Worm (Caenorhabditis elegans) whole organism, midembryonic: ENCODE measurements around the gene pitr-1.

Source experiments
- T22C8.4 ChIP-seq: fragments of 200-800 bp; sonication (Bioruptor generic); IDR thresholded peaks from 2 replicates; pipeline ENCODE4 v1.3.6; 2022; ENCODE audit warnings: missing genetic modification characterization, missing compliant biosample characterization
- cog-1 ChIP-seq: sonication (generic microtip); optimal IDR thresholded peaks from 2 replicates; lab custom pipeline; 2016; ENCODE audit warnings: missing genetic modification characterization, missing compliant biosample characterization
- flt-1 ChIP-seq: fragments of 200-800 bp; sonication (Bioruptor generic); IDR thresholded peaks from 2 replicates; pipeline ENCODE4 v1.3.6; 2022; ENCODE audit warnings: missing genetic modification characterization, missing compliant biosample characterization
- klf-2 ChIP-seq: fragments of 200-800 bp; sonication (Bioruptor generic); conservative IDR thresholded peaks from 2 replicates; pipeline ENCODE4 v1.3.6; 2022; ENCODE audit warnings: missing genetic modification reagents, missing genetic modification characterization, missing compliant biosample characterization
- med-1 ChIP-seq: sonication (generic microtip); optimal IDR thresholded peaks from 2 replicates; lab custom pipeline; 2017; ENCODE audit warnings: missing genetic modification characterization, mild to moderate bottlenecking, missing compliant biosample characterization, antibody characterized with exemption, missing genetic modification reagents; ENCODE audit not compliant: insufficient read depth
- ref-1 ChIP-seq: fragments of 200-800 bp; sonication (Bioruptor generic); conservative IDR thresholded peaks from 2 replicates; pipeline ENCODE4 v1.3.6; 2022; ENCODE audit warnings: missing genetic modification reagents, missing genetic modification characterization, missing compliant biosample characterization
- tab-1 ChIP-seq: fragments of 200-800 bp; sonication (Bioruptor generic); IDR thresholded peaks from 2 replicates; pipeline ENCODE4 v1.3.6; 2022; ENCODE audit warnings: missing genetic modification characterization, missing compliant biosample characterization
- ztf-23 ChIP-seq: fragments of 200-800 bp; sonication (Bioruptor generic); IDR thresholded peaks from 2 replicates; pipeline ENCODE4 v1.3.6; 2022; ENCODE audit warnings: missing genetic modification reagents, missing genetic modification characterization, missing compliant biosample characterization
- ztf-29 ChIP-seq: fragments of 200-800 bp; sonication (Bioruptor generic); IDR thresholded peaks from 2 replicates; pipeline ENCODE4 v1.3.6; 2022; ENCODE audit warnings: missing genetic modification reagents, missing genetic modification characterization, missing compliant biosample characterization

pitr-1 gene

DNA sequence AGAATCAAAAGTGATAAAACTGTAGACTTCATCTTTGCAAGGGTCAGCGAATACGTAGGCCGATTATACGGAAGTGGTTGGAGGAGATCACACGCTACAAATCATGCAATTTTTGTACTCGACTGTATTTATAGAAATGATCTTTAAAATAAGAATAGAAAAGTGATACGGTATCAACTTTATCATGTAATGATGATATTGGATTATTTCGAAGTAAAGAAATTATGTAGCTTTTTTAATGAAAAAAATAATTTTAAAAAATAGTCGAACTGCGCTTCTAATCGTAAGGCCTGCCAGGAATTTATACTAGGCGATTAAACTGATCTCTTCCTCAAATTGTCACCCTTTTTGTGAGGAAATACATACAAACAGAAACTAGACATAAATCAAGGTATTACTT lies 40.0 kb downstream of the pitr-1 start, which contains the start of gene B0496.11:
Gene B0496.11 (minus strand): TSS at position 101 of the 400 bp plus-strand sequence.
- TF ChIP-seq cog-1 (tag; lab: Kevin White, UChicago) (no peak), ztf-23 (no peak), ztf-29 (GFP tag; lab: Robert Waterston, UW) (no peak), med-1 (GFP tag; lab: Kevin White, UChicago) (no peak), T22C8.4 (GFP tag; lab: Robert Waterston, UW) (no peak), tab-1 (GFP tag; lab: Robert Waterston, UW) (no peak), ref-1 (GFP tag; lab: Robert Waterston, UW) (no peak), flt-1 (GFP tag; lab: Robert Waterston, UW) (no peak), klf-2 (GFP tag; lab: Robert Waterston, UW) (no peak)

DNA sequence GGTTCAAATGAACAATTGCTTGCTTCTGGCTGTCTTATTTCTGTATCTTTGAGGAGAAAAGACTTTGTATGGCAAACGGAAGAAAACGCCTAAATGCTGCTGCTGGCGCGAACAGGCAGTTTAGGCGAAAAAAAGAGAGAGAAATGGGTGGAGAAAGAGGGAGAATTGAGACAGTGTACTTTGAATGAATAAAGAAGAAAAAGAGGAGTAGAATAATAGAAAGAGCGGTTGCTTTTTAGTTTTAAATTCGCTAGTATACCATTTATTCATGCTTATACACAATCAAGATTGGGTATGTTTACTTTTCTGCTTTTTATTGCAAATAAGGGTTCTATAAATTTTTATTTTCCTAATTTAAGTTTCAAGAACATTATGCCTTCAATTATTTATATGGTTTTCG lies 45.5 kb downstream of the pitr-1 start:
- TF ChIP-seq cog-1 (tag; lab: Kevin White, UChicago) (no peak), ztf-29 (GFP tag; lab: Robert Waterston, UW) (no peak), ref-1 (GFP tag; lab: Robert Waterston, UW) (no peak), tab-1 (GFP tag; lab: Robert Waterston, UW) (no peak), med-1 (GFP tag; lab: Kevin White, UChicago) (no peak), T22C8.4 (GFP tag; lab: Robert Waterston, UW) (no peak), flt-1 (GFP tag; lab: Robert Waterston, UW) (no peak), klf-2 (GFP tag; lab: Robert Waterston, UW) (no peak), ztf-23 (no peak)

DNA sequence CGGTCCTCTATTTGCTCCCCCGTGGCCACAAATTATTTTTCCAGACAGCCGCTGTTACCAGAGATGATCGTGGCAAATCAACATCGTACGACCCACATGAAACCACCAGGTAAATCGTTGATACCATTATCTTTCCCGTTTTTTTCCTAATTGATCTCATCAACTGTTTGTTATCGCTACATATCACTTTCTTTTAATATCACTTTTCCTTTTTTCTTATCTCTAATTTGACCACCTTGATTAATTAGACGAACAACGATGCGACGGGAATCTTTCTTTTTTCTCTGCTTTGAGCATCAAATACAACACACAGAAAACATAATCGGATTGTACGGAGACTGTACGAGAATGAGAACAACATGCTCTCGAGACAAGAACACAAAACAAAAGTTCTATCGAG lies 46.4 kb downstream of the pitr-1 start:
- TF ChIP-seq ztf-23 (no peak), cog-1 (tag; lab: Kevin White, UChicago) (no peak), ztf-29 (GFP tag; lab: Robert Waterston, UW) (no peak), ref-1 (GFP tag; lab: Robert Waterston, UW) (no peak), T22C8.4 (GFP tag; lab: Robert Waterston, UW) (no peak), tab-1 (GFP tag; lab: Robert Waterston, UW) (no peak), flt-1 (GFP tag; lab: Robert Waterston, UW) (no peak), klf-2 (GFP tag; lab: Robert Waterston, UW) (no peak), med-1 (GFP tag; lab: Kevin White, UChicago) (no peak)

DNA sequence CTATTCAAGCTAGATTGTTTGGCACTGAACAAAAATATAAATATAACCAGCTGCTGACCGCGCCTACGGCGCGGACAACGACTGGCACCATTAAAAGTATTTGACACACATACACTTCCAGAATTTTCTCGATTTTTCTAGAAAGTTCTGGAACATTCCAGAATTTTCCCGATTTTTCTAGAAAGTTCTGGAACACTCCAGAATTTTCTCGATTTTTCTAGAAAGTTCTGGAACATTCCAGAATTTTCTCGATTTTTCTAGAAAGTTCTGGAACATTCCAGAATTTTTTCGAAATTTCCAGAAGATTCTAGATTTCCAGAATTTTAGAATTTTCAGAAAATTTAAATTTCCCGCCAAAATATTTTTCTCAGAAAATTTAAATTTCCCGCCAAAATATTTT lies 47.1 kb downstream of the pitr-1 start:
- 0 out of 2 replicates have a peak, but pooled peaks have one; percentile 37 for TF ChIP-seq flt-1 (GFP tag; lab: Robert Waterston, UW)

DNA sequence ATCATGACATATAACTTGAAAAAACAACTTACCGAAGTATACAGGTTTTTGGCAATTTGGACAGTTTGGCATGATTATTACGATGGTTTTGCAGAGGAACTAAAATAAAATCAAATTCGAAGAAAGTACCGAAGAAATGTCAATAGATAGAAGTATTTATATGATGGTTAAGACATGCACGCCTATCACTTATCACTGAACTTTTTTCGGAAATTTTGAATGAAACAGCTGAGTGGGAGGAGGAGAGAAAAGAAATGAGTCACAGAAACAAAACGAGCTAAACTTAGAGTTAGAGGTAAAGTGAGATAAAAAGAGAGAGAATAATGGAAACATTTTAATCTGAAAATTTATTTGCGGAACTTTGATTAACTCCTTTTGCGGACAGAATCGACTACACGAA lies 51.4 kb downstream of the pitr-1 start, which contains the start of gene valv-1:
Gene valv-1 (minus strand): TSS at position 101 of the 400 bp plus-strand sequence.
- no peak for TF ChIP-seq klf-2 (GFP tag; lab: Robert Waterston, UW)
- no peak for TF ChIP-seq flt-1 (GFP tag; lab: Robert Waterston, UW)
- TF ChIP-seq cog-1 (tag; lab: Kevin White, UChicago): no peak
- no peak for TF ChIP-seq T22C8.4 (GFP tag; lab: Robert Waterston, UW)
- TF ChIP-seq med-1 (GFP tag; lab: Kevin White, UChicago): no peak
- TF ChIP-seq tab-1 (GFP tag; lab: Robert Waterston, UW): no peak
- TF ChIP-seq ztf-23: no peak
- TF ChIP-seq ref-1 (GFP tag; lab: Robert Waterston, UW): no peak

DNA sequence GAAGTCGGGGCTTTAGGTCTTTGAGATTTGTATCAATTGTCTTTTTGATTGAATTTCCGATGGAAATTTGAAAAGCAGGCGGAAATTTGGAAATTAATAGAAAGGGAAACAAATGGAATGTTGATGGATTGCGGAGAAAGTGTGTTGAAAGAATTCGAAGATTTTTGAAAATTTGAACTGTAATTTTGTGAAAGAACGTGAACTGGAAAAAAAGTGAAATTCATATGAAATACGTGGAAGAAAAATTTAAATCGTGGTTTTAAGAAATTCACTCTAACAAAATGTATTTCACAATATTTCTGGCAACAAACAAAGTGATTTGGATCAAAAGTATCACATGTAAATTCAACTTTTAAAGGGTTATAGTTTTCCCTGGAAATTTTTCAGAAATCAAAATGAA lies 52.1 kb downstream of the pitr-1 start, which contains the start of gene B0496.1:
Gene B0496.1 (plus strand): TSS at position 301 of the 400 bp plus-strand sequence.
- no peak for TF ChIP-seq T22C8.4 (GFP tag; lab: Robert Waterston, UW)
- TF ChIP-seq klf-2 (GFP tag; lab: Robert Waterston, UW): no peak
- no peak for TF ChIP-seq flt-1 (GFP tag; lab: Robert Waterston, UW)
- TF ChIP-seq tab-1 (GFP tag; lab: Robert Waterston, UW): no peak
- no peak for TF ChIP-seq ref-1 (GFP tag; lab: Robert Waterston, UW)
- TF ChIP-seq ztf-23: no peak
- TF ChIP-seq cog-1 (tag; lab: Kevin White, UChicago): no peak
- no peak for TF ChIP-seq med-1 (GFP tag; lab: Kevin White, UChicago)
- no peak for TF ChIP-seq ztf-29 (GFP tag; lab: Robert Waterston, UW)
